Worm (Caenorhabditis elegans): ENCODE results near the gene ttc-37.

The ttc-37 gene

DNA sequence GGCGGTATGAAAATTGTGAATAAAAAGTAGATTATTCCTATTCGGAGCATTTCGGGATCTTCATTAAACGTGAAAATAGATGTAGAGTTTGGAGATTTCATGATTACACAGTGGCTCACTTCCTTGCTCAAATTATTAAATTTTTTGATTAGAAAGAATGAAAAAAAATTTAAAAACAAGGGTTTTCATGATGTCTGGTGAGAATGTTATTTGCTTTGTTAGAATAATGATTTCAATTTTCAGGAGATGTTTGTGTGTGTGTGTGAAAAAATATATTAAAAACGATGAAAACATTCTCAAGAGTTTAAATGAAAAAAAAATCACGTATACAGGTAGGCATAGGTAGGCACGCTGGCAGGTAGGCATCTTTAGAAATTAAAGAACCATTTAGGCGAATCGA is 47.7 kb downstream of the ttc-37 start, which contains the start of gene srt-68:
TSS of gene srt-68 (minus strand) at position 101 of the 400 bp plus-strand sequence.
- TF ChIP-seq mdl-1 (tag; optimal IDR thresholded peaks at IDR 0.05): no peak
- no peak for TF ChIP-seq fkh-10 (GFP tag; optimal IDR thresholded peaks at IDR 0.05)
- no peak for TF ChIP-seq nhr-23 (tag; optimal IDR thresholded peaks at IDR 0.05)
- no peak for TF ChIP-seq ceh-16 (tag; optimal IDR thresholded peaks at IDR 0.05)
- TF ChIP-seq pqm-1 (tag; optimal IDR thresholded peaks at IDR 0.05): no peak

DNA sequence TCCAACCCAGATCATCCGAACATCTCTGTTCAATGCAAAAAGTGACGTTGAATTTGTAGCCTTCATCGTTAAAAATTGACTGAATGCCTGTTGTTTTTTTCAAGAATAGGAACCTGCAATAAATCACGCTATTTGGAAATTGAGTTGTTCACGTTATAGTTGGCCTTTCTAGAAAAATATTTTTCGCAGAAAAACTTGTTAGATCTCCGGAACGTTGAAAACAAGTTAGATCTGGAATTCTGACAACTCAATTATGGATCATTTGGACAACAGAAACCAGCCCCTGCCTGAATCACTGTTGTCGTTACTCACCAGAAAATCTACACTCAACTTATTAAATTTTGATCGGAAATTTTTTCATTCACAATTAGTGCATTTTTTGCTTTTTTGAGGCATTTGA is 53.1 kb downstream of the ttc-37 start, which contains the start of gene srt-67:
TSS of gene srt-67 (minus strand) at position 101 of the 400 bp plus-strand sequence.
- TF ChIP-seq tbx-2 (tag; optimal IDR thresholded peaks at IDR 0.05): no peak
- no peak for TF ChIP-seq pha-4 (tag; optimal IDR thresholded peaks at IDR 0.05)
- no peak for TF ChIP-seq nhr-77 (tag; optimal IDR thresholded peaks at IDR 0.05)
- TF ChIP-seq fos-1 (tag; optimal IDR thresholded peaks at IDR 0.05): no peak
- no peak for TF ChIP-seq egl-27 (tag; optimal IDR thresholded peaks at IDR 0.05)
- TF ChIP-seq zag-1 (tag; optimal IDR thresholded peaks at IDR 0.05): no peak
- TF ChIP-seq ceh-16 (tag; optimal IDR thresholded peaks at IDR 0.05): no peak
- TF ChIP-seq ceh-9 (tag; optimal IDR thresholded peaks at IDR 0.05): no peak
- TF ChIP-seq lin-15B (tag; optimal IDR thresholded peaks at IDR 0.05): no peak
- TF ChIP-seq nhr-12 (tag; optimal IDR thresholded peaks at IDR 0.05): no peak
- no peak for TF ChIP-seq ceh-82 (tag; optimal IDR thresholded peaks at IDR 0.05)
- TF ChIP-seq mml-1 (tag; optimal IDR thresholded peaks at IDR 0.05): no peak
- TF ChIP-seq hmg-11 (tag; optimal IDR thresholded peaks at IDR 0.05): no peak
- no peak for TF ChIP-seq elt-2 (tag; optimal IDR thresholded peaks at IDR 0.05)
- no peak for TF ChIP-seq fkh-2 (tag; optimal IDR thresholded peaks at IDR 0.05)
- TF ChIP-seq R02D3.7 (tag; optimal IDR thresholded peaks at IDR 0.05): no peak
- no peak for TF ChIP-seq nfya-1 (tag; optimal IDR thresholded peaks at IDR 0.05; ENCODE audit: insufficient read depth)

DNA sequence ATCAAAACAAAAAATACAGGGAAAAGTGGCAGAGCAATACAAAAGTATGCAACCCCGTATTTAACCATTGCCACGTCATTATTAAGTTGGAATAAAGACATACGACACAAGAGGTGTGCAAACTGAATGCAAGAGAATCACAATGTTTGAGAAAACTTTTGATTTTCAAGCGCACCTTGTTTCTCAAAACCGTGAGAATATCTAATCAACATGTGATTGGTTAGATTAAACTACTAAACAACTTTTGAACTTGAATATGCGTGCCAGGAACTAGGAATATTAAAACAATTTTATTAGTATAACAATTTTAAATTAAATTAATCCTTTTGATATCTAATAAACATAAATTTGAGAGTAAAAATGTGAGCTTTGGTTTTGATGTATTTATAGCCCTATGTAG is 55.2 kb downstream of the ttc-37 start, which contains the start of gene srt-70:
TSS of gene srt-70 (minus strand) at position 101 of the 400 bp plus-strand sequence.
- TF ChIP-seq skn-1 (tag; optimal IDR thresholded peaks at IDR 0.05) (no peak), nhr-25 (tag; optimal IDR thresholded peaks at IDR 0.05) (no peak), fkh-10 (GFP tag; optimal IDR thresholded peaks at IDR 0.05) (no peak), lin-15B (tag; optimal IDR thresholded peaks at IDR 0.05) (no peak), lin-39 (tag; optimal IDR thresholded peaks at IDR 0.05) (no peak), ceh-82 (tag; optimal IDR thresholded peaks at IDR 0.05) (no peak)

DNA sequence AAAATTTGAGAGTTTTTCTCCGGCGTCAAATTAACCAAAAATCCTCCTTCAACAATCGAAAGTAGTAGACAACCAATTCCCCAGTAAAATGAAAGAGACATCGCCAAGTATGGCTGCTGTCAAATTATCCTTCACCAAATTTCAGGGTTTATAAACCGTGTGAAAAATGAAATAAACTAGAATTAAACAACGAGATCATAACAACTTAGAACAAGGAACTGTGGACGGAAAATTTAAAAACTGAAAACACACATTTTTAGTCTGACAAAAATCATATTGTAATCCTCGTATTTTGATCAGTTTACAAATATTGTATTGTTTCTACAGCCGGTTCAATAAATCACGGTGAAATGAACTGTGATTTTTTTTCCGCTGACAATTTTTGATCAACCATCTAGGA is 58.7 kb downstream of the ttc-37 start, which contains the start of gene cest-30:
TSS of gene cest-30 (minus strand) at position 101 of the 400 bp plus-strand sequence.
- TF ChIP-seq eor-1 (tag; optimal IDR thresholded peaks at IDR 0.05) (no peak), nhr-76 (tag; optimal IDR thresholded peaks at IDR 0.05) (no peak), nhr-237 (tag; optimal IDR thresholded peaks at IDR 0.05) (no peak), R02D3.7 (tag; optimal IDR thresholded peaks at IDR 0.05) (no peak), ztf-4 (tag; optimal IDR thresholded peaks at IDR 0.05) (no peak), nhr-23 (tag; optimal IDR thresholded peaks at IDR 0.05) (no peak), ceh-28 (tag; optimal IDR thresholded peaks at IDR 0.05) (no peak)
